Worm (Caenorhabditis elegans): ENCODE data around the gene F19H6.4.

Gene F19H6.4

ce11 chrX:12347822-12348221, 17.7 kb upstream of the F19H6.4 start (continued):
- TF ChIP-seq nhr-11 (tag; optimal IDR thresholded peaks at IDR 0.05) (no peak), tag-97 (GFP tag; IDR thresholded peaks at IDR 0.05) (no peak), hmg-1.1 (GFP tag; IDR thresholded peaks at IDR 0.05) (peak; percentile 78), nhr-42 (GFP tag; IDR thresholded peaks at IDR 0.05) (no peak), hif-1 (tag; optimal IDR thresholded peaks at IDR 0.05) (no peak), snpc-1.2 (GFP tag; IDR thresholded peaks at IDR 0.05) (peak; percentile 89), R02D3.7 (tag; optimal IDR thresholded peaks at IDR 0.05) (no peak), pha-4 (GFP tag; IDR thresholded peaks at IDR 0.05) (peak; percentile 69; the same call in 1 of the 2 replicates), pha-4 (tag; optimal IDR thresholded peaks at IDR 0.05) (no peak), F49E8.2 (tag; optimal IDR thresholded peaks at IDR 0.05; ENCODE audit: borderline replicate concordance) (no peak), nhr-48 (tag; optimal IDR thresholded peaks at IDR 0.05) (no peak), duxl-1 (tag; optimal IDR thresholded peaks at IDR 0.05; ENCODE audit: poor library complexity) (peak; percentile 53), ceh-62 (tag; optimal IDR thresholded peaks at IDR 0.05) (no peak), hlh-30 (tag; optimal IDR thresholded peaks at IDR 0.05; ENCODE audit: insufficient read depth) (peak; percentile 27), spr-1 (tag; optimal IDR thresholded peaks at IDR 0.05) (peak; percentile 10), ZK546.5 (tag; optimal IDR thresholded peaks at IDR 0.05) (no peak), madf-5 (GFP tag; IDR thresholded peaks at IDR 0.05) (no peak), madf-9 (GFP tag; conservative IDR thresholded peaks at IDR 0.05) (peak; percentile 85), zag-1 (tag; optimal IDR thresholded peaks at IDR 0.05) (no peak), nhr-41 (GFP tag; IDR thresholded peaks at IDR 0.05) (no peak), zip-11 (GFP tag; IDR thresholded peaks at IDR 0.05) (no peak), lin-38 (GFP tag; IDR thresholded peaks at IDR 0.05) (no peak), daf-12 (tag; optimal IDR thresholded peaks at IDR 0.05) (no peak), aly-2 (tag; optimal IDR thresholded peaks at IDR 0.05) (no peak), fos-1 (tag; optimal IDR thresholded peaks at IDR 0.05) (no peak), lin-13 (GFP tag; optimal IDR thresholded peaks at IDR 0.05) (peak; percentile 14), daf-16 (GFP tag; optimal IDR thresholded peaks at IDR 0.05) (peak; percentile 22 to 59), daf-16 (tag; optimal IDR thresholded peaks at IDR 0.05) (peak; percentile 67), cey-2 (tag; optimal IDR thresholded peaks at IDR 0.05; ENCODE audit: borderline replicate concordance, insufficient read depth) (no peak), dmd-8 (GFP tag; IDR thresholded peaks at IDR 0.05) (peak; percentile 80), F26F4.8 (GFP tag; conservative IDR thresholded peaks at IDR 0.05) (peak; percentile 67; the same call in 1 of the 2 replicates), unc-130 (GFP tag; optimal IDR thresholded peaks at IDR 0.05) (peak; percentile 31), arid-1 (GFP tag; conservative IDR thresholded peaks at IDR 0.05) (peak; percentile 52; the same call in 1 of the 2 replicates), lir-3 (tag; optimal IDR thresholded peaks at IDR 0.05) (no peak)

- TF ChIP-seq unc-62 (GFP tag; optimal IDR thresholded peaks at IDR 0.05 in 1 of 2) (peak in 1 of 2 experiments; percentile 74), unc-62 (tag; optimal IDR thresholded peaks at IDR 0.05) (no peak), pha-4 (GFP tag; IDR thresholded peaks at IDR 0.05) (no peak), pha-4 (tag; optimal IDR thresholded peaks at IDR 0.05) (no peak)
These were observed 17.2 kb upstream of the F19H6.4 start, which contains the start of gene F42F12.14 for ce11 chrX:12348329-12348728. Gene F42F12.14, plus strand, starts transcription at chrX:12348629.

ce11 chrX:12350207-12350606, 15.3 kb upstream of the F19H6.4 start, which contains the start of gene F42F12.3:
Gene F42F12.3, plus strand, starts transcription at chrX:12350578.
- TF ChIP-seq duxl-1 (tag; optimal IDR thresholded peaks at IDR 0.05; ENCODE audit: poor library complexity) (no peak), mdl-1 (tag; optimal IDR thresholded peaks at IDR 0.05) (no peak), set-16 (GFP tag; IDR thresholded peaks at IDR 0.05) (no peak), Y105C5A.15 (GFP tag; IDR thresholded peaks at IDR 0.05) (no peak), zfp-2 (tag; optimal IDR thresholded peaks at IDR 0.05) (no peak), snpc-1.2 (GFP tag; IDR thresholded peaks at IDR 0.05) (no peak), zfp-3 (GFP tag; conservative IDR thresholded peaks at IDR 0.05) (no peak), mxl-2 (GFP tag; conservative IDR thresholded peaks at IDR 0.05) (no peak), unc-39 (tag; optimal IDR thresholded peaks at IDR 0.05) (no peak), cey-2 (tag; optimal IDR thresholded peaks at IDR 0.05; ENCODE audit: borderline replicate concordance, insufficient read depth) (no peak), nhr-77 (tag; optimal IDR thresholded peaks at IDR 0.05) (no peak), fos-1 (tag; optimal IDR thresholded peaks at IDR 0.05) (no peak), dpl-1 (GFP tag; optimal IDR thresholded peaks at IDR 0.05) (no peak), daf-16 (GFP tag; optimal IDR thresholded peaks at IDR 0.05) (no peak), daf-16 (tag; optimal IDR thresholded peaks at IDR 0.05) (peak; percentile 87), nhr-237 (tag; optimal IDR thresholded peaks at IDR 0.05) (no peak), dmd-6 (GFP tag; IDR thresholded peaks at IDR 0.05) (peak; percentile 20; the same call in 1 of the 2 replicates), dmd-8 (GFP tag; IDR thresholded peaks at IDR 0.05) (no peak), nhr-28 (tag; optimal IDR thresholded peaks at IDR 0.05) (peak; percentile 21), spr-3 (GFP tag; optimal IDR thresholded peaks at IDR 0.05) (no peak), jun-1 (tag; optimal IDR thresholded peaks at IDR 0.05) (no peak)
